Worm (Caenorhabditis elegans) whole organism, young adult: ENCODE data around the gene F23H11.2.

Source experiments
- F49E8.2 ChIP-seq: sonication (generic microtip); optimal IDR thresholded peaks from 3 replicates; lab custom pipeline; 2017; ENCODE audit warnings: missing genetic modification characterization, mild to moderate bottlenecking, missing compliant biosample characterization, antibody characterized with exemption, moderate library complexity; ENCODE audit not compliant: insufficient read depth
- ZK185.1 ChIP-seq: sonication (generic microtip); optimal IDR thresholded peaks from 2 replicates; lab custom pipeline; 2016; ENCODE audit warnings: mild to moderate bottlenecking, missing genetic modification characterization, missing compliant biosample characterization; ENCODE audit not compliant: poor library complexity, severe bottlenecking
- hsf-1 ChIP-seq: fragments of 200-800 bp; sonication (Bioruptor generic); IDR thresholded peaks from 2 replicates; pipeline ENCODE4 v1.3.6; 2022; ENCODE audit warnings: missing genetic modification reagents, missing genetic modification characterization, missing compliant biosample characterization
- let-607 ChIP-seq, 2 experiments: fragments of 200-800 bp in 1 of 2; sonication (Bioruptor generic) in 1 of 2; sonication (generic microtip) in 1 of 2; optimal IDR thresholded peaks; 2 replicates each; lab custom pipeline; 2016 to 2018; ENCODE audit warnings: mild to moderate bottlenecking in 2 of 2, missing compliant biosample characterization in 2 of 2, missing genetic modification characterization in 2 of 2, moderate library complexity in 2 of 2, missing genotype in 1 of 2
- mcd-1 ChIP-seq: fragments of 200-800 bp; sonication (Bioruptor generic); IDR thresholded peaks from 2 replicates; pipeline ENCODE4 v1.3.6; 2022; ENCODE audit warnings: missing genetic modification reagents, missing genetic modification characterization, missing compliant biosample characterization
- nhr-90 ChIP-seq: sonication (generic microtip); optimal IDR thresholded peaks from 2 replicates; lab custom pipeline; 2016; ENCODE audit warnings: missing genotype, mild to moderate bottlenecking, missing genetic modification characterization, missing compliant biosample characterization
- snpc-4 ChIP-seq, 5 experiments: fragments of 150-350 bp in 1 of 5; sonication (generic microtip) in 4 of 5; optimal IDR thresholded peaks; 2 replicates each; lab custom pipeline; 2014 to 2018; ENCODE audit warnings: missing genetic modification characterization in 5 of 5, missing biosample characterization in 3 of 5, antibody characterized with exemption in 2 of 5, mild to moderate bottlenecking in 2 of 5, missing compliant biosample characterization in 2 of 5, missing genotype in 2 of 5, moderate library complexity in 2 of 5, missing genetic modification reagents in 1 of 5
- unc-62 ChIP-seq: fragments of 150-350 bp; optimal IDR thresholded peaks from 2 replicates; lab custom pipeline; 2014; ENCODE audit warnings: missing biosample characterization, missing genetic modification reagents, missing genetic modification characterization

DNA sequence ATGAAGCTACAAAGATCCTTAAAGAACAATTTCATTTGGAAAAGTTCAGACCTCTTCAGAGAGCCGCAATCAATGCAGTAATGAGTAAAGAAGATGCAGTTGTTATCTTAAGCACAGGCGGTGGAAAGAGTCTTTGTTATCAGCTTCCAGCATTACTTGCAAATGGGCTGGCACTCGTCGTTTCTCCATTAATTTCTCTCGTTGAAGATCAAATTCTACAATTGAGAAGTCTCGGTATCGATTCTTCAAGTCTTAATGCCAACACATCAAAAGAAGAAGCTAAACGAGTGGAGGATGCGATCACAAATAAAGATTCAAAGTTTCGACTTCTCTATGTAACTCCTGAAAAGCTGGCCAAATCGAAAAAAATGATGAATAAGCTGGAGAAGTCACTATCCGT is 38.6 kb upstream of the F23H11.2 start:
- TF ChIP-seq mcd-1 (GFP tag; lab: Robert Waterston, UW), result no peak
- TF ChIP-seq hsf-1 (GFP tag; lab: Robert Waterston, UW), result no peak
- no peak for TF ChIP-seq let-607 (tag; optimal IDR thresholded peaks at IDR 0.05; lab: Kevin White, UChicago)
- no peak for TF ChIP-seq unc-62 (GFP tag; lab: Kevin White, UChicago)
- no peak for TF ChIP-seq nhr-90 (tag; lab: Kevin White, UChicago)
- no peak for TF ChIP-seq snpc-4 (GFP tag; optimal IDR thresholded peaks at IDR 0.05; lab: Kevin White, UChicago)
- TF ChIP-seq snpc-4 (tag; optimal IDR thresholded peaks at IDR 0.05; lab: Kevin White, UChicago), result no peak
- TF ChIP-seq ZK185.1 (tag; lab: Kevin White, UChicago), result no peak
- TF ChIP-seq F49E8.2 (tag; lab: Kevin White, UChicago), result no peak
